Worm (Caenorhabditis elegans) whole organism, L4 larva: ENCODE measurements around the gene bar-1.

ENCODE experiments used
- F26F4.8 ChIP-seq: fragments of 200-800 bp; sonication (Bioruptor generic); conservative IDR thresholded peaks from 2 replicates; pipeline ENCODE4 v1.3.6; 2022; ENCODE audit warnings: missing genetic modification characterization, missing compliant biosample characterization
- F37D6.2 ChIP-seq: sonication (generic microtip); optimal IDR thresholded peaks from 2 replicates; lab custom pipeline; 2016; ENCODE audit warnings: mild to moderate bottlenecking, missing genetic modification characterization, missing compliant biosample characterization
- R02D3.7 ChIP-seq: fragments of 150-350 bp; sonication (generic microtip); optimal IDR thresholded peaks from 3 replicates; lab custom pipeline; 2014; ENCODE audit warnings: missing biosample characterization, missing genetic modification characterization
- T26A8.4 ChIP-seq: fragments of 200-800 bp; sonication (Bioruptor generic); IDR thresholded peaks from 2 replicates; pipeline ENCODE4 v1.3.6; 2022; ENCODE audit warnings: missing genetic modification characterization, missing compliant biosample characterization
- aha-1 ChIP-seq: fragments of 150-350 bp; peaks from one replicate; lab custom pipeline; 2014; ENCODE audit warnings: missing biosample characterization, missing genetic modification characterization
- ceh-62 ChIP-seq: sonication (generic microtip); optimal IDR thresholded peaks from 2 replicates; lab custom pipeline; 2017; ENCODE audit warnings: missing biosample characterization, missing genetic modification characterization
- ceh-82 ChIP-seq: sonication (generic microtip); optimal IDR thresholded peaks from 2 replicates; lab custom pipeline; 2017; ENCODE audit warnings: missing biosample characterization, missing genetic modification characterization
- cey-2 ChIP-seq: sonication (generic microtip); optimal IDR thresholded peaks from 3 replicates; lab custom pipeline; 2017; ENCODE audit warnings: missing genetic modification characterization, mild to moderate bottlenecking, missing compliant biosample characterization, antibody characterized with exemption, borderline replicate concordance; ENCODE audit not compliant: insufficient read depth
- daf-12 ChIP-seq: fragments of 150-350 bp; optimal IDR thresholded peaks from 2 replicates; lab custom pipeline; 2014; ENCODE audit warnings: missing biosample characterization, missing genetic modification reagents, missing genetic modification characterization
- daf-16 ChIP-seq, 3 experiments: sonication (generic microtip); optimal IDR thresholded peaks; 2 replicates each; lab custom pipeline; 2016 to 2017; ENCODE audit warnings: missing genetic modification characterization in 3 of 3, missing genetic modification reagents in 3 of 3, mild to moderate bottlenecking in 2 of 3, missing compliant biosample characterization in 2 of 3, missing biosample characterization in 1 of 3, moderate library complexity in 1 of 3
- dmd-9 ChIP-seq: fragments of 200-800 bp; sonication (Bioruptor generic); IDR thresholded peaks from 2 replicates; pipeline ENCODE4 v1.3.6; 2022; ENCODE audit warnings: missing genetic modification reagents, missing genetic modification characterization, missing compliant biosample characterization
- dve-1 ChIP-seq: sonication (generic microtip); optimal IDR thresholded peaks from 2 replicates; lab custom pipeline; 2017; ENCODE audit warnings: antibody characterized with exemption, mild to moderate bottlenecking, missing genetic modification characterization, missing compliant biosample characterization; ENCODE audit not compliant: insufficient read depth
- fkh-10 ChIP-seq: fragments of 150-350 bp; optimal IDR thresholded peaks from 2 replicates; lab custom pipeline; 2014; ENCODE audit warnings: missing biosample characterization, missing genetic modification reagents, missing genetic modification characterization
- gei-8 ChIP-seq: fragments of 200-800 bp; sonication (Bioruptor generic); optimal IDR thresholded peaks from 2 replicates; lab custom pipeline; 2018; ENCODE audit warnings: mild to moderate bottlenecking, missing genetic modification characterization, missing compliant biosample characterization
- hlh-11 ChIP-seq: fragments of 200-800 bp; sonication (Bioruptor generic); optimal IDR thresholded peaks from 2 replicates; lab custom pipeline; 2018; ENCODE audit warnings: mild to moderate bottlenecking, missing genetic modification characterization, missing compliant biosample characterization
- hlh-30 ChIP-seq: sonication (generic microtip); optimal IDR thresholded peaks from 2 replicates; lab custom pipeline; 2017; ENCODE audit warnings: antibody characterized with exemption, mild to moderate bottlenecking, missing genetic modification characterization, missing compliant biosample characterization; ENCODE audit not compliant: insufficient read depth
- jun-1 ChIP-seq: fragments of 150-350 bp; optimal IDR thresholded peaks from 2 replicates; lab custom pipeline; 2014; ENCODE audit warnings: missing biosample characterization, missing genetic modification reagents, missing genetic modification characterization
- lin-39 ChIP-seq: fragments of 150-350 bp; optimal IDR thresholded peaks from 2 replicates; lab custom pipeline; 2014; ENCODE audit warnings: missing biosample characterization, missing genetic modification reagents, missing genetic modification characterization
- lsy-2 ChIP-seq, 2 experiments: fragments of 150-350 bp in 1 of 2; sonication (generic microtip) in 1 of 2; optimal IDR thresholded peaks; 2 replicates each; lab custom pipeline; 2014 to 2017; ENCODE audit warnings: missing biosample characterization in 2 of 2, missing genetic modification characterization in 2 of 2
- madf-9 ChIP-seq: fragments of 200-800 bp; sonication (Bioruptor generic); conservative IDR thresholded peaks from 2 replicates; pipeline ENCODE4 v1.3.6; 2022; ENCODE audit warnings: missing genetic modification reagents, missing genetic modification characterization, missing compliant biosample characterization
- mes-2 ChIP-seq: sonication (generic microtip); optimal IDR thresholded peaks from 2 replicates; lab custom pipeline; 2016; ENCODE audit warnings: missing genotype, mild to moderate bottlenecking, missing genetic modification characterization, missing compliant biosample characterization; ENCODE audit not compliant: poor library complexity, severe bottlenecking
- nhr-102 ChIP-seq: sonication (generic microtip); optimal IDR thresholded peaks from 2 replicates; lab custom pipeline; 2016; ENCODE audit warnings: mild to moderate bottlenecking, missing genetic modification characterization, moderate library complexity, missing compliant biosample characterization
- nhr-111 ChIP-seq: fragments of 200-800 bp; sonication (Bioruptor generic); optimal IDR thresholded peaks from 2 replicates; lab custom pipeline; 2018; ENCODE audit warnings: mild to moderate bottlenecking, missing genetic modification characterization, missing compliant biosample characterization
- nhr-237 ChIP-seq: sonication (generic microtip); optimal IDR thresholded peaks from 2 replicates; lab custom pipeline; 2017; ENCODE audit warnings: missing biosample characterization, missing genetic modification characterization
- nhr-28 ChIP-seq: fragments of 150-350 bp; optimal IDR thresholded peaks from 2 replicates; lab custom pipeline; 2014; ENCODE audit warnings: missing biosample characterization, missing genetic modification characterization
- nhr-41 ChIP-seq: fragments of 200-800 bp; sonication (Bioruptor generic); IDR thresholded peaks from 2 replicates; pipeline ENCODE4 v1.3.6; 2022; ENCODE audit warnings: missing genetic modification reagents, missing genetic modification characterization, missing compliant biosample characterization
- nhr-6 ChIP-seq: fragments of 150-350 bp; optimal IDR thresholded peaks from 2 replicates; lab custom pipeline; 2014; ENCODE audit warnings: missing biosample characterization, missing genetic modification characterization
- nhr-76 ChIP-seq: fragments of 150-350 bp; optimal IDR thresholded peaks from 2 replicates; lab custom pipeline; 2014; ENCODE audit warnings: missing biosample characterization, missing genetic modification characterization
- nhr-77 ChIP-seq: fragments of 150-350 bp; optimal IDR thresholded peaks from 2 replicates; lab custom pipeline; 2014; ENCODE audit warnings: missing biosample characterization, missing genetic modification characterization
- php-3 ChIP-seq: fragments of 200-800 bp; sonication (Bioruptor generic); IDR thresholded peaks from 2 replicates; pipeline ENCODE4 v1.3.6; 2022; ENCODE audit warnings: missing genetic modification reagents, missing genetic modification characterization, missing compliant biosample characterization
- pqm-1 ChIP-seq: sonication (generic microtip); optimal IDR thresholded peaks from 2 replicates; lab custom pipeline; 2017; ENCODE audit warnings: missing biosample characterization, missing genetic modification characterization
- sdz-12 ChIP-seq: fragments of 200-800 bp; sonication (Bioruptor generic); optimal IDR thresholded peaks from 2 replicates; lab custom pipeline; 2018; ENCODE audit warnings: mild to moderate bottlenecking, missing genetic modification characterization, missing compliant biosample characterization
- snpc-1.2 ChIP-seq: fragments of 200-800 bp; sonication (Bioruptor generic); IDR thresholded peaks from 2 replicates; pipeline ENCODE4 v1.3.6; 2022; ENCODE audit warnings: missing genetic modification reagents, missing genetic modification characterization, missing compliant biosample characterization
- tra-1 ChIP-seq: fragments of 200-800 bp; sonication (Bioruptor generic); IDR thresholded peaks from 2 replicates; pipeline ENCODE4 v1.3.6; 2022; ENCODE audit warnings: missing genetic modification reagents, missing genetic modification characterization, missing compliant biosample characterization
- unc-130 ChIP-seq: sonication (generic microtip); optimal IDR thresholded peaks from 2 replicates; lab custom pipeline; 2016; ENCODE audit warnings: missing genetic modification reagents, missing genetic modification characterization, missing compliant biosample characterization
- unc-62 ChIP-seq, 3 experiments: fragments of 150-350 bp in 1 of 3; sonication (generic microtip); optimal IDR thresholded peaks in 2 of 3; peaks in 1 of 3; 1 replicate in 1 of 3; 2 replicates in 2 of 3; lab custom pipeline; 2014 to 2017; ENCODE audit warnings: missing biosample characterization in 3 of 3, missing genetic modification characterization in 3 of 3, missing genetic modification reagents in 3 of 3, missing genotype in 1 of 3
- vab-7 ChIP-seq: fragments of 200-800 bp; sonication (Bioruptor generic); IDR thresholded peaks from 2 replicates; pipeline ENCODE4 v1.3.6; 2022; ENCODE audit warnings: missing genetic modification reagents, missing genetic modification characterization, missing compliant biosample characterization
- zag-1 ChIP-seq: fragments of 150-350 bp; optimal IDR thresholded peaks from 2 replicates; lab custom pipeline; 2014; ENCODE audit warnings: missing biosample characterization, missing genetic modification characterization
- zfp-2 ChIP-seq: sonication (generic microtip); optimal IDR thresholded peaks from 2 replicates; lab custom pipeline; 2016; ENCODE audit warnings: mild to moderate bottlenecking, missing genetic modification characterization, missing compliant biosample characterization
- zip-11 ChIP-seq: fragments of 200-800 bp; sonication (Bioruptor generic); IDR thresholded peaks from 2 replicates; pipeline ENCODE4 v1.3.6; 2022; ENCODE audit warnings: missing genetic modification characterization, missing compliant biosample characterization
- zip-2 ChIP-seq: fragments of 150-350 bp; optimal IDR thresholded peaks from 2 replicates; lab custom pipeline; 2014; ENCODE audit warnings: missing biosample characterization, missing genetic modification characterization
- ztf-7 ChIP-seq: fragments of 150-350 bp; optimal IDR thresholded peaks from 2 replicates; lab custom pipeline; 2014; ENCODE audit warnings: missing biosample characterization, missing genetic modification characterization

bar-1 gene

ce11 chrX:7181627-7182026 is 11.2 kb upstream of the bar-1 start (continued):
- peak; percentile 47 for TF ChIP-seq zfp-2
- TF ChIP-seq zip-11 (GFP tag; lab: Robert Waterston, UW) = no peak
- no peak for TF ChIP-seq F26F4.8 (GFP tag; lab: Robert Waterston, UW)
- peak; percentile 97 for TF ChIP-seq T26A8.4 (GFP tag; lab: Robert Waterston, UW)
- peak; percentile 87 for TF ChIP-seq hlh-30 (tag; lab: Kevin White, UChicago)
- TF ChIP-seq daf-12 (tag; lab: Kevin White, UChicago) = no peak
- TF ChIP-seq aha-1 (tag; lab: Kevin White, UChicago) = peak; percentile 86
- no peak for TF ChIP-seq gei-8 (GFP tag; lab: Kevin White, UChicago)
- TF ChIP-seq nhr-6 (tag; lab: Kevin White, UChicago) = peak; percentile 97
- TF ChIP-seq vab-7 (GFP tag; lab: Robert Waterston, UW) = no peak
- peak in 1 of 2 experiments; percentile 95 for TF ChIP-seq unc-62 (GFP tag; optimal IDR thresholded peaks at IDR 0.05 in 1 of 2; lab: Kevin White, UChicago)
- peak; percentile 64 for TF ChIP-seq unc-62 (tag; optimal IDR thresholded peaks at IDR 0.05; lab: Kevin White, UChicago)
- no peak for TF ChIP-seq sdz-12 (GFP tag; lab: Kevin White, UChicago)
- peak; percentile 92 for TF ChIP-seq ztf-7 (tag; lab: Kevin White, UChicago)
- TF ChIP-seq dve-1 (tag; lab: Kevin White, UChicago) = peak; percentile 98
- TF ChIP-seq ceh-82 = no peak
- no peak for TF ChIP-seq nhr-111 (GFP tag; lab: Kevin White, UChicago)
- no peak for TF ChIP-seq zag-1 (tag; lab: Kevin White, UChicago)
- no peak for TF ChIP-seq snpc-1.2
- peak; percentile 83 to 92 for TF ChIP-seq lsy-2 (tag; optimal IDR thresholded peaks at IDR 0.05; lab: Kevin White, UChicago)
- peak; percentile 41 for TF ChIP-seq pqm-1 (tag; lab: Kevin White, UChicago)
- peak; percentile 99 for TF ChIP-seq nhr-77 (tag; lab: Kevin White, UChicago)
- TF ChIP-seq fkh-10 (GFP tag; lab: Kevin White, UChicago) = no peak
- no peak for TF ChIP-seq unc-130 (GFP tag; lab: Kevin White, UChicago)
- TF ChIP-seq nhr-102 = peak; percentile 98
- no peak for TF ChIP-seq dmd-9
- TF ChIP-seq nhr-237 (tag; lab: Kevin White, UChicago) = peak; percentile 72
- no peak for TF ChIP-seq cey-2 (tag; lab: Kevin White, UChicago)
- TF ChIP-seq php-3 = peak; percentile 89
- TF ChIP-seq ceh-62 (tag; lab: Kevin White, UChicago) = no peak
- TF ChIP-seq F37D6.2 (tag; lab: Kevin White, UChicago) = peak; percentile 86
- peak; percentile 86 for TF ChIP-seq zip-2 (tag; lab: Kevin White, UChicago)
- TF ChIP-seq, all 104 proteins: peak for 54

ce11 chrX:7177341-7177740 is 6.9 kb upstream of the bar-1 start, which contains the start of gene F43E12.1:
F43E12.1 (plus strand) TSS chrX:7177641.
- TF ChIP-seq nhr-76 (no peak), R02D3.7 (tag; lab: Kevin White, UChicago) (no peak), daf-16 (GFP tag; optimal IDR thresholded peaks at IDR 0.05; lab: Kevin White, UChicago) (no peak), daf-16 (tag; optimal IDR thresholded peaks at IDR 0.05; lab: Kevin White, UChicago) (no peak), lin-39 (tag; lab: Kevin White, UChicago) (no peak), ceh-82 (no peak), jun-1 (tag; lab: Kevin White, UChicago) (no peak), tra-1 (GFP tag; lab: Robert Waterston, UW) (no peak), nhr-41 (no peak), madf-9 (GFP tag; lab: Robert Waterston, UW) (no peak), F37D6.2 (tag; lab: Kevin White, UChicago) (no peak), mes-2 (tag; lab: Kevin White, UChicago) (no peak), hlh-11 (no peak), nhr-28 (tag; lab: Kevin White, UChicago) (no peak), nhr-6 (tag; lab: Kevin White, UChicago) (no peak), unc-62 (GFP tag; optimal IDR thresholded peaks at IDR 0.05 in 1 of 2; lab: Kevin White, UChicago) (no peak), unc-62 (tag; optimal IDR thresholded peaks at IDR 0.05; lab: Kevin White, UChicago) (no peak)
